Worm (Caenorhabditis elegans): ENCODE data around the gene ucr-2.1.
A peak's percentile ranks its signal among the peaks of the same experiment; 100 is the strongest.

ucr-2.1 gene

DNA sequence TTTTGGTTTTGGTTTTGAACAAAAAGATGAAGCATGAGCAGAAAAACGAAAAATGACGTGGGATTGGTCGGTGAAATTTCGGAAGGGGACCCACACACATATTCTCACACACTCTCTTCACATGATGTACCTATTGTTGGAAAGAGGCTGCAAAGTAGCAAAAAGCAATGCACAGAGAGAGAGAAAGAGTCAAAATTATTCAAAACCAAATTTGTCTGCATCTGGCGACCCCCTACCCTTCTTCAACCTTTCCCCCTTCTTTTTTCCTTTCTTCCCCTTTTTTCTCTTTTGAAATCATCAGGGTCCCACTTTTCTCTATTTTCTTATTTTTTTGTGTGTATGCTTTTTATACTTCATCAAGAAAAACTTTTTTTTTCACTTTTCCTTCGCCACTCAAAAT, 3.2 kb downstream of the ucr-2.1 start:
- TF ChIP-seq elt-1 (tag; optimal IDR thresholded peaks at IDR 0.05), result no peak
- no peak for TF ChIP-seq snpc-4 (tag; optimal IDR thresholded peaks at IDR 0.05)
- peak; percentile 20 for TF ChIP-seq unc-55 (GFP tag; optimal IDR thresholded peaks at IDR 0.05)
- TF ChIP-seq nhr-129 (tag; optimal IDR thresholded peaks at IDR 0.05), result no peak

DNA sequence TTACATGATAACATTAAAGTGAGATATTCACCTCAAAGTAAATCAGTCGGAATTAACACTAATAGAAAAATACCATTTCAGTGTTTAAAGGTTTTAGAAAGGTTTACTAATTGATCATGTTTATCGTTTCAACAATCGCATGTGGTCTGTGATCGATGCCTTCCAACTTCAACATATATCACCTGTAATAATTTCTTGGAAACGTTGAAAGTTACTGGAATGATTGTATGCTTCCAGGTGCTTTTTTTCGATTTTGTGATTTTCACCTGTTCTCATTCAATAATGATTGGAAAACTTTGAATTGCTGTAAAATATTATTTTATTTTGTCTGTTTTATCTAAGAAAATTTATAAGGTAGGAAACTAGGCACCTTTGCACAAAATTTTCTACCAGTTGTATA, 4.3 kb downstream of the ucr-2.1 start:
- TF ChIP-seq nhr-10 (tag; optimal IDR thresholded peaks at IDR 0.05), result no peak
- TF ChIP-seq mdl-1 (tag; optimal IDR thresholded peaks at IDR 0.05), result no peak
- no peak for TF ChIP-seq unc-39 (tag; optimal IDR thresholded peaks at IDR 0.05)
- TF ChIP-seq lin-11 (tag; optimal IDR thresholded peaks at IDR 0.05), result no peak
- TF ChIP-seq R02D3.7 (tag; optimal IDR thresholded peaks at IDR 0.05), result no peak
- no peak for TF ChIP-seq nhr-237 (tag; optimal IDR thresholded peaks at IDR 0.05)
- TF ChIP-seq peb-1 (tag; optimal IDR thresholded peaks at IDR 0.05), result no peak
- no peak for TF ChIP-seq sem-4 (tag; optimal IDR thresholded peaks at IDR 0.05)
- TF ChIP-seq nhr-25 (tag; optimal IDR thresholded peaks at IDR 0.05), result no peak
- TF ChIP-seq ztf-4 (tag; optimal IDR thresholded peaks at IDR 0.05), result no peak
- TF ChIP-seq nhr-129 (tag; optimal IDR thresholded peaks at IDR 0.05), result no peak
- no peak for TF ChIP-seq nhr-11 (tag; optimal IDR thresholded peaks at IDR 0.05)
- TF ChIP-seq elt-1 (tag; optimal IDR thresholded peaks at IDR 0.05), result no peak
- TF ChIP-seq blmp-1 (tag; optimal IDR thresholded peaks at IDR 0.05; ENCODE audit: insufficient read depth), result no peak
- TF ChIP-seq dmd-4 (tag; optimal IDR thresholded peaks at IDR 0.05), result no peak
- no peak for TF ChIP-seq ztf-11 (tag; optimal IDR thresholded peaks at IDR 0.05)
- TF ChIP-seq nhr-12 (tag; optimal IDR thresholded peaks at IDR 0.05), result no peak
- no peak for TF ChIP-seq elt-3 (tag; optimal IDR thresholded peaks at IDR 0.05)

- no peak for TF ChIP-seq unc-39 (tag; optimal IDR thresholded peaks at IDR 0.05)
- TF ChIP-seq ztf-1 (GFP tag; conservative IDR thresholded peaks at IDR 0.05), result no peak
- no peak for TF ChIP-seq gmeb-1 (tag; optimal IDR thresholded peaks at IDR 0.05)
- TF ChIP-seq elt-1 (tag; optimal IDR thresholded peaks at IDR 0.05), result no peak
- no peak for TF ChIP-seq nhr-21 (tag; optimal IDR thresholded peaks at IDR 0.05)
- TF ChIP-seq ztf-4 (tag; optimal IDR thresholded peaks at IDR 0.05), result no peak
- no peak for TF ChIP-seq blmp-1 (tag; optimal IDR thresholded peaks at IDR 0.05; ENCODE audit: insufficient read depth)
- TF ChIP-seq nhr-129 (tag; optimal IDR thresholded peaks at IDR 0.05), result no peak
- TF ChIP-seq unc-55 (GFP tag; optimal IDR thresholded peaks at IDR 0.05), result no peak
- no peak for TF ChIP-seq ceh-82 (tag; optimal IDR thresholded peaks at IDR 0.05)
- no peak for TF ChIP-seq skn-1 (tag; optimal IDR thresholded peaks at IDR 0.05)
- TF ChIP-seq snpc-4 (tag; optimal IDR thresholded peaks at IDR 0.05), result no peak
Measured at ce11 chrX:12025070-12025789, 7.0 kb downstream of the ucr-2.1 start, which contains the start of gene B0198.2. Gene B0198.2, plus strand, starts transcription at chrX:12025739.

ce11 chrX:12033937-12034336, 15.7 kb downstream of the ucr-2.1 start, which contains the start of gene tsp-20:
Gene tsp-20, minus strand, starts transcription at chrX:12034037.
- TF ChIP-seq nhr-10 (tag; optimal IDR thresholded peaks at IDR 0.05) (no peak), mdl-1 (tag; optimal IDR thresholded peaks at IDR 0.05) (no peak), F13H6.1 (tag; optimal IDR thresholded peaks at IDR 0.05) (no peak), unc-62 (GFP tag; optimal IDR thresholded peaks at IDR 0.05) (no peak), ceh-82 (tag; optimal IDR thresholded peaks at IDR 0.05) (no peak), aly-2 (tag; optimal IDR thresholded peaks at IDR 0.05) (no peak), snpc-4 (tag; optimal IDR thresholded peaks at IDR 0.05) (no peak)

DNA sequence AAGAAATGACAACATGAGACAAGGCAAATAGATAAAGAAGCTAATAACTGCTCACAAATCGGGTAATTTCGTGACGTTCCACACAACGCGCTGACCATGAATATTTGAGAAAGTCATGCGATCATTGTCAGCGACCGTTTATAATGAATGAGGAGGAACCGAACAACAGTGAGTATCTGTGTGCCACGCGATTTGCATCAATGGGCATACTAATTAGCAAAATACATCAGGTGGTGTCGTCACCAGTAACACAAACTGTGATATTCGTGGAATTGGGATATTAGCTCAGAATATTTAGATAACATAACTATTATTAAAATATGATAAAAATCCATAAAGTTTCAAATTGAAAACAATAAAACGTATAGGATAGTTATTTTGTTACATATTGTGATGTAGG, 16.4 kb downstream of the ucr-2.1 start:
- no peak for TF ChIP-seq elt-1 (tag; optimal IDR thresholded peaks at IDR 0.05)
- no peak for TF ChIP-seq unc-55 (GFP tag; optimal IDR thresholded peaks at IDR 0.05)
- no peak for TF ChIP-seq nhr-6 (tag; optimal IDR thresholded peaks at IDR 0.05)
- TF ChIP-seq snpc-4 (tag; optimal IDR thresholded peaks at IDR 0.05), result no peak
- no peak for TF ChIP-seq nhr-21 (tag; optimal IDR thresholded peaks at IDR 0.05)

DNA sequence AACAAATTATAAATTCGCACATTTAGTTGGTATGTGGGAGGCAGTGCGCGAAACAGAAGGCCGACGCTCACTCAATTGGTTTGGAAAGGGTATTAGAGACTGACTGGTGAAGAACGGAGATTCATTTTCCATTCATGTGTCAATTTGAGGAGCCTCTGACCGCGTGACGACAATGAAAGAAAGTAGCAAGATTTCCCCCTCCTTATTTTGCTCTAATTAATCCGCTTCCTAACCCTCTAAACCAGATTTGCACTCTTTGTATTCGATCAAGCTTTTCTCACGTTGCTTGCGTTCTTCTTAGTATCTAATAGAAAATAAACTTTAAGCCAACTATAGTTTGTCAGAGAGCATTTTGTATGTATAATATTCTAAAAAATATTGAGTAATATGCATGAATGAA, 17.9 kb downstream of the ucr-2.1 start:
- no peak for TF ChIP-seq peb-1 (tag; optimal IDR thresholded peaks at IDR 0.05)
- TF ChIP-seq ztf-4 (tag; optimal IDR thresholded peaks at IDR 0.05), result no peak
- no peak for TF ChIP-seq mbf-1 (tag; optimal IDR thresholded peaks at IDR 0.05)
- no peak for TF ChIP-seq ceh-82 (tag; optimal IDR thresholded peaks at IDR 0.05)
- no peak for TF ChIP-seq sma-3 (GFP tag; optimal IDR thresholded peaks at IDR 0.05)
- TF ChIP-seq sma-9 (GFP tag; optimal IDR thresholded peaks at IDR 0.05), result no peak
- TF ChIP-seq sma-9 (tag; optimal IDR thresholded peaks at IDR 0.05), result no peak
- TF ChIP-seq mab-5 (tag; optimal IDR thresholded peaks at IDR 0.05), result no peak
- TF ChIP-seq skn-1 (tag; optimal IDR thresholded peaks at IDR 0.05), result no peak
- no peak for TF ChIP-seq nhr-23 (tag; optimal IDR thresholded peaks at IDR 0.05)

All from whole organism, L2 larva.